Worm (Caenorhabditis elegans): Measurements from ENCODE around the gene nas-9.

DNA sequence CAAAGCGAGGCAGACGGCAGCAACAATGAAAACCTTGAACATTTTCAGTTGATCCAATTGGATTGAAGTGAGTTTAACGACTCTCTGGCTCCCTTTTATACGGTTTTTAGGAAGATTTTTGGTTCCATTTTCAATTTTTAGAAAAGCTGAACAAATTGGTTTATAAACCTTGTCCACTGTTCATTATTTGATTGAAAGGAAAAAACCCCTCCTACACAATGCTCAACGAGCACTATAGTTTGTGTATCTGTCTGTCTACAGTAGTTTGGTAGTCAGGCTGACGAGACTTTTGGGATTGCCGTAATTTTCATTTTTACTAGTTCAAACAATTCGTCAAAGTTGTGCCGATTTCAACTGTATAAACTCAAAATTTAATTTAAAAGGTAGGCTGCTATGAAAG lies 39.4 kb upstream of the nas-9 start, which contains the start of gene T19H12.15:
- TF ChIP-seq sea-1 (GFP tag; conservative IDR thresholded peaks at IDR 0.05) (no peak), hmg-4 (GFP tag; optimal IDR thresholded peaks at IDR 0.05) (no peak), pes-1 (GFP tag; IDR thresholded peaks at IDR 0.05) (no peak), ama-1 (optimal IDR thresholded peaks at IDR 0.05) (no peak), tbx-11 (GFP tag; IDR thresholded peaks at IDR 0.05) (no peak), tra-4 (tag; optimal IDR thresholded peaks at IDR 0.05) (no peak), flt-1 (GFP tag; IDR thresholded peaks at IDR 0.05) (no peak)
